5 worm cellular contexts compared by ENCODE assay signal in the genomic region with DNA sequence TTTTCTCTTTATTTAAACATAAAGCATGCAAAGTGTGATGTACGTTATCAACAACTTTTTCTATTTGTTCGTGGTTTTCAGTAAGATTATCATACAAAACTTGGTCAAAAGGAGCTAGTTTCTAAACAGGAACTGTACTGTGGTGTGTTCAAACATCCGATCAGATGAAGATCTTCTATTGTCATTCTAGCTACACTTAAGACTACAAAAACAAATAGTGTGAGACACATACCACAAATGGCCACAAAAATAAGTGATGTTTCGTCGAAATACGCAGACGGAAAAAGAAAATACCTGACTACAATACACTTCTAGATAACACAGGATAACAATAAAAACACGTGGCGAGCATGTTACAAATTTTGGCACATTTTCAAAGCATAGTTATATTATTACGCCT.
TF ChIP-seq lines count a peak whose summit lies in the region.

No protein-coding gene starts in this region.

TF ChIP-seq in whole organism, L1 larva, 84 proteins besides CTCF, POLR2A, EP300 and RAD21 (continues in another document):
- TF ChIP-seq nhr-19 (GFP tag; conservative IDR thresholded peaks at IDR 0.05; lab: Robert Waterston, UW) = no peak
- no peak for TF ChIP-seq hlh-4 (tag; optimal IDR thresholded peaks at IDR 0.05; lab: Kevin White, UChicago)
- no peak for TF ChIP-seq isw-1 (GFP tag; IDR thresholded peaks at IDR 0.05; lab: Robert Waterston, UW)
- peak; percentile 45 for TF ChIP-seq elt-2 (tag; optimal IDR thresholded peaks at IDR 0.05; lab: Kevin White, UChicago)
- TF ChIP-seq irx-1 (tag; optimal IDR thresholded peaks at IDR 0.05; lab: Kevin White, UChicago) = no peak
- TF ChIP-seq sup-37 (GFP tag; optimal IDR thresholded peaks at IDR 0.05; lab: Kevin White, UChicago) = no peak
- peak; percentile 65 for TF ChIP-seq nhr-85 (tag; lab: Kevin White, UChicago)
- no peak for TF ChIP-seq egl-13 (tag; optimal IDR thresholded peaks at IDR 0.05; lab: Kevin White, UChicago)
- TF ChIP-seq fos-1 (tag; optimal IDR thresholded peaks at IDR 0.05; lab: Kevin White, UChicago) = no peak
- TF ChIP-seq pqm-1 (tag; optimal IDR thresholded peaks at IDR 0.05; lab: Kevin White, UChicago) = no peak
- TF ChIP-seq efl-1 (optimal IDR thresholded peaks at IDR 0.05; lab: Kevin White, UChicago) = no peak
- peak in 1 of 2 experiments; percentile 83 for TF ChIP-seq efl-1 (GFP tag; optimal IDR thresholded peaks at IDR 0.05 in 1 of 2; lab: Kevin White, UChicago)
- TF ChIP-seq tbx-2 (tag; optimal IDR thresholded peaks at IDR 0.05; lab: Kevin White, UChicago) = no peak
- TF ChIP-seq swsn-7 (tag; optimal IDR thresholded peaks at IDR 0.05; lab: Kevin White, UChicago) = no peak
- no peak for TF ChIP-seq grh-1 (GFP tag; IDR thresholded peaks at IDR 0.05; lab: Robert Waterston, UW)
- no peak for TF ChIP-seq rnt-1 (tag; optimal IDR thresholded peaks at IDR 0.05; lab: Kevin White, UChicago)
- no peak for TF ChIP-seq jun-1 (tag; optimal IDR thresholded peaks at IDR 0.05; lab: Kevin White, UChicago)
- TF ChIP-seq mef-2 (tag; optimal IDR thresholded peaks at IDR 0.05; lab: Kevin White, UChicago) = no peak
- TF ChIP-seq snu-23 (GFP tag; optimal IDR thresholded peaks at IDR 0.05; lab: Kevin White, UChicago) = peak; percentile 17

TF ChIP-seq in whole organism, L2 larva, 48 proteins besides CTCF, POLR2A, EP300 and RAD21:
- TF ChIP-seq nhr-21 (tag; optimal IDR thresholded peaks at IDR 0.05; lab: Kevin White, UChicago) = no peak
- TF ChIP-seq ceh-16 (tag; optimal IDR thresholded peaks at IDR 0.05; lab: Kevin White, UChicago) = no peak
- no peak for TF ChIP-seq skn-1 (tag; optimal IDR thresholded peaks at IDR 0.05; lab: Kevin White, UChicago)
- TF ChIP-seq ztf-11 (tag; optimal IDR thresholded peaks at IDR 0.05; lab: Kevin White, UChicago) = no peak
- peak; percentile 59 for TF ChIP-seq fos-1 (tag; optimal IDR thresholded peaks at IDR 0.05; lab: Kevin White, UChicago)
- TF ChIP-seq ceh-82 (tag; optimal IDR thresholded peaks at IDR 0.05; lab: Kevin White, UChicago) = no peak
- TF ChIP-seq nhr-25 (tag; optimal IDR thresholded peaks at IDR 0.05; lab: Kevin White, UChicago) = peak; percentile 47
- TF ChIP-seq zag-1 (tag; optimal IDR thresholded peaks at IDR 0.05; lab: Kevin White, UChicago) = no peak
- no peak for TF ChIP-seq aly-2 (tag; optimal IDR thresholded peaks at IDR 0.05; lab: Kevin White, UChicago)
- TF ChIP-seq gmeb-1 (tag; optimal IDR thresholded peaks at IDR 0.05; lab: Kevin White, UChicago) = no peak
- TF ChIP-seq ZK546.5 (tag; optimal IDR thresholded peaks at IDR 0.05; lab: Kevin White, UChicago) = no peak
- no peak for TF ChIP-seq mdl-1 (tag; optimal IDR thresholded peaks at IDR 0.05; lab: Kevin White, UChicago)
- TF ChIP-seq R02D3.7 (tag; optimal IDR thresholded peaks at IDR 0.05; lab: Kevin White, UChicago) = no peak
- peak; percentile 27 for TF ChIP-seq crh-2 (tag; optimal IDR thresholded peaks at IDR 0.05; lab: Kevin White, UChicago)

TF ChIP-seq in whole organism, L3 larva, 47 proteins besides CTCF, POLR2A, EP300 and RAD21 (continues in another document):
- TF ChIP-seq ceh-16 (tag; optimal IDR thresholded peaks at IDR 0.05; lab: Kevin White, UChicago) (no peak), ceh-28 (tag; optimal IDR thresholded peaks at IDR 0.05; lab: Kevin White, UChicago) (no peak), nhr-77 (tag; optimal IDR thresholded peaks at IDR 0.05; lab: Kevin White, UChicago) (no peak), lin-15B (tag; optimal IDR thresholded peaks at IDR 0.05; lab: Kevin White, UChicago) (no peak), nhr-23 (tag; optimal IDR thresholded peaks at IDR 0.05; lab: Kevin White, UChicago) (peak; percentile 14), zag-1 (tag; optimal IDR thresholded peaks at IDR 0.05; lab: Kevin White, UChicago) (no peak), lin-39 (tag; optimal IDR thresholded peaks at IDR 0.05; lab: Kevin White, UChicago) (no peak), nhr-43 (tag; optimal IDR thresholded peaks at IDR 0.05; lab: Kevin White, UChicago; ENCODE audit: poor library complexity, severe bottlenecking) (no peak), ama-1 (optimal IDR thresholded peaks at IDR 0.05; lab: Kevin White, UChicago) (no peak), pqm-1 (tag; optimal IDR thresholded peaks at IDR 0.05; lab: Kevin White, UChicago) (peak; percentile 9), nhr-25 (tag; optimal IDR thresholded peaks at IDR 0.05; lab: Kevin White, UChicago) (peak; percentile 52), unc-62 (GFP tag; optimal IDR thresholded peaks at IDR 0.05; lab: Kevin White, UChicago) (no peak), fkh-10 (GFP tag; optimal IDR thresholded peaks at IDR 0.05; lab: Kevin White, UChicago) (no peak), mdl-1 (tag; optimal IDR thresholded peaks at IDR 0.05; lab: Kevin White, UChicago) (no peak), lsy-12 (tag; optimal IDR thresholded peaks at IDR 0.05; lab: Kevin White, UChicago) (no peak), fkh-2 (tag; optimal IDR thresholded peaks at IDR 0.05; lab: Kevin White, UChicago) (no peak), tbx-2 (tag; optimal IDR thresholded peaks at IDR 0.05; lab: Kevin White, UChicago) (no peak), elt-2 (tag; optimal IDR thresholded peaks at IDR 0.05; lab: Kevin White, UChicago) (peak; percentile 53), ZK546.5 (tag; optimal IDR thresholded peaks at IDR 0.05; lab: Kevin White, UChicago) (no peak), egl-27 (tag; optimal IDR thresholded peaks at IDR 0.05; lab: Kevin White, UChicago) (no peak), nfya-1 (tag; optimal IDR thresholded peaks at IDR 0.05; lab: Kevin White, UChicago; ENCODE audit: insufficient read depth) (no peak)

TF ChIP-seq in whole organism, L4 larva, 104 proteins besides CTCF, POLR2A, EP300 and RAD21 (continues in another document):
- TF ChIP-seq madf-5 (GFP tag; IDR thresholded peaks at IDR 0.05; lab: Robert Waterston, UW) = no peak
- no peak for TF ChIP-seq lin-15B (tag; optimal IDR thresholded peaks at IDR 0.05; lab: Kevin White, UChicago)
- no peak for TF ChIP-seq Y75B8A.6 (GFP tag; IDR thresholded peaks at IDR 0.05; lab: Robert Waterston, UW)
- TF ChIP-seq mep-1 (tag; optimal IDR thresholded peaks at IDR 0.05; lab: Kevin White, UChicago) = no peak
- TF ChIP-seq hif-1 (tag; optimal IDR thresholded peaks at IDR 0.05; lab: Kevin White, UChicago) = no peak
- TF ChIP-seq Y5F2A.4 (GFP tag; optimal IDR thresholded peaks at IDR 0.05; lab: Kevin White, UChicago) = no peak
- no peak for TF ChIP-seq F49E8.2 (tag; optimal IDR thresholded peaks at IDR 0.05; lab: Kevin White, UChicago; ENCODE audit: borderline replicate concordance)
- TF ChIP-seq pha-4 (GFP tag; IDR thresholded peaks at IDR 0.05; lab: Robert Waterston, UW) = no peak
- no peak for TF ChIP-seq pha-4 (tag; optimal IDR thresholded peaks at IDR 0.05; lab: Kevin White, UChicago)
- no peak for TF ChIP-seq zip-11 (GFP tag; IDR thresholded peaks at IDR 0.05; lab: Robert Waterston, UW)
- peak; percentile 82 for TF ChIP-seq pqm-1 (tag; optimal IDR thresholded peaks at IDR 0.05; lab: Kevin White, UChicago)
- peak; percentile 69 for TF ChIP-seq mxl-3 (GFP tag; optimal IDR thresholded peaks at IDR 0.05; lab: Kevin White, UChicago)
- no peak for TF ChIP-seq nhr-237 (tag; optimal IDR thresholded peaks at IDR 0.05; lab: Kevin White, UChicago)
- TF ChIP-seq ceh-44 (GFP tag; IDR thresholded peaks at IDR 0.05; lab: Robert Waterston, UW) = no peak
- TF ChIP-seq daf-16 (GFP tag; optimal IDR thresholded peaks at IDR 0.05; lab: Kevin White, UChicago) = no peak
- TF ChIP-seq daf-16 (tag; optimal IDR thresholded peaks at IDR 0.05; lab: Kevin White, UChicago) = peak; percentile 63
- TF ChIP-seq dmd-6 (GFP tag; IDR thresholded peaks at IDR 0.05; lab: Robert Waterston, UW) = peak; percentile 39
- no peak for TF ChIP-seq lin-13 (GFP tag; optimal IDR thresholded peaks at IDR 0.05; lab: Kevin White, UChicago)
- TF ChIP-seq hlh-30 (tag; optimal IDR thresholded peaks at IDR 0.05; lab: Kevin White, UChicago; ENCODE audit: insufficient read depth) = peak; percentile 24
- TF ChIP-seq mdl-1 (tag; optimal IDR thresholded peaks at IDR 0.05; lab: Kevin White, UChicago) = peak in 1 of 2 experiments; percentile 25
- TF ChIP-seq ceh-20 (GFP tag; IDR thresholded peaks at IDR 0.05; lab: Robert Waterston, UW) = no peak
- TF ChIP-seq lin-1 (GFP tag; IDR thresholded peaks at IDR 0.05; lab: Robert Waterston, UW) = no peak

TF ChIP-seq in whole organism, young adult, 124 proteins besides CTCF, POLR2A, EP300 and RAD21:
- TF ChIP-seq nhr-80 (tag; optimal IDR thresholded peaks at IDR 0.05; lab: Kevin White, UChicago) (peak; percentile 58), T26A5.8 (tag; optimal IDR thresholded peaks at IDR 0.05; lab: Kevin White, UChicago) (no peak), F22D6.2 (tag; optimal IDR thresholded peaks at IDR 0.05; lab: Kevin White, UChicago) (no peak), T07F8.4 (tag; optimal IDR thresholded peaks at IDR 0.05; lab: Kevin White, UChicago) (no peak)
TF ChIP-seq in whole organism, young adult: peak in this region for 1.
